Worm (Caenorhabditis elegans) whole organism, L1 larva: Measurements from ENCODE around the gene nsun-5.

Source experiments
- blmp-1 ChIP-seq: fragments of 150-350 bp; optimal IDR thresholded peaks from 2 replicates; lab custom pipeline; 2014; ENCODE audit warnings: missing biosample characterization, missing genetic modification characterization
- ceh-63 ChIP-seq: fragments of 200-800 bp; sonication (Bioruptor generic); optimal IDR thresholded peaks from 2 replicates; lab custom pipeline; 2018; ENCODE audit warnings: mild to moderate bottlenecking, missing genetic modification characterization, missing compliant biosample characterization
- egl-27 ChIP-seq, 2 experiments: fragments of 150-350 bp in 1 of 2; sonication (generic microtip); optimal IDR thresholded peaks; 3 replicates each; lab custom pipeline; 2017 to 2018; ENCODE audit warnings: missing biosample characterization in 2 of 2, missing genetic modification characterization in 2 of 2, missing genetic modification reagents in 2 of 2
- lin-35 ChIP-seq, 2 experiments: fragments of 150-350 bp; optimal IDR thresholded peaks; 2 replicates each; lab custom pipeline; 2014; ENCODE audit warnings: missing biosample characterization in 2 of 2, missing genetic modification characterization in 2 of 2, missing genetic modification reagents in 2 of 2

DNA sequence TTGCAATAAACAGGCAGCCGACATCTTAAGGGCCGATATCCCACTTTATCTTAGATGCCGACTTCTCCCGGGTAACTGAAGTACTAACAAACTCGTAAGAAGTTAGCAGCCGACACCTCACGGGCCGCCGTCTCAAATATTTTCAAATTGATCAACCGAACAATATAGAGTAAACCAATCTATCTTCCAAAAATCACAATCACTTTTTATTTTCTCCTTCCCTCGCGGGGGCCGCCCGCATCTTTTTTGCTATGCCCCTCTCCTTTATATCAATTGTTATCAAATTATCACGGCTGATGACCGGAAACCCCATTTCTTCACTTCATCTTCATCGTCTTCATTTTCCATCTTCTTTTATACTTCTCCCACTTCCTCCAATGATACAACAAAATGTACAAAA, 40.7 kb upstream of the nsun-5 start:
- TF ChIP-seq ceh-63 (GFP tag; lab: Kevin White, UChicago) (no peak), egl-27 (tag; optimal IDR thresholded peaks at IDR 0.05; lab: Kevin White, UChicago) (no peak), lin-35 (GFP tag; optimal IDR thresholded peaks at IDR 0.05; lab: Kevin White, UChicago) (no peak), blmp-1 (peak; percentile 79)
